Worm (Caenorhabditis elegans) whole organism, L1 larva: Measurements from ENCODE around the gene ZC190.4.

Experiments used
- irx-1 ChIP-seq: sonication (generic microtip); optimal IDR thresholded peaks from 2 replicates; lab custom pipeline; 2016; ENCODE audit warnings: missing genetic modification characterization, missing compliant biosample characterization
- lir-3 ChIP-seq: sonication (generic microtip); optimal IDR thresholded peaks from 2 replicates; lab custom pipeline; 2016; ENCODE audit warnings: mild to moderate bottlenecking, missing genetic modification characterization, moderate library complexity, missing compliant biosample characterization; ENCODE audit not compliant: poor library complexity
- unc-130 ChIP-seq: fragments of 150-350 bp; optimal IDR thresholded peaks from 2 replicates; lab custom pipeline; 2017; ENCODE audit warnings: missing biosample characterization, missing genetic modification characterization, inconsistent platforms

ce11 chrV:8658577-8659362, 7.1 kb upstream of the ZC190.4 start:
- TF ChIP-seq lir-3 = no peak
- TF ChIP-seq unc-130 (tag; lab: Kevin White, UChicago) = peak; percentile 15
- no peak for TF ChIP-seq irx-1 (tag; lab: Kevin White, UChicago)
